Fruit fly (Drosophila melanogaster) whole organism, embryonic: Measurements from ENCODE around the gene CG43389.

Experiments used
- CG10147 ChIP-seq: fragments of 200-800 bp; sonication (Bioruptor generic); optimal IDR thresholded peaks from 2 replicates; lab custom pipeline; 2019; ENCODE audit warnings: missing biosample characterization, mild to moderate bottlenecking, missing genetic modification characterization, moderate library complexity
- CG10321 ChIP-seq: fragments of 200-800 bp; sonication (Bioruptor generic); IDR thresholded peaks from 2 replicates; pipeline ENCODE4 v1.3.6; 2022; ENCODE audit warnings: missing biosample characterization, missing genetic modification characterization
- CG10565 ChIP-seq: fragments of 200-800 bp; sonication (Bioruptor generic); optimal IDR thresholded peaks from 3 replicates; lab custom pipeline; 2016; ENCODE audit warnings: missing biosample characterization, mild to moderate bottlenecking, missing genetic modification characterization
- CG11695 ChIP-seq: fragments of 200-800 bp; sonication (Bioruptor generic); IDR thresholded peaks from 3 replicates; pipeline ENCODE4 v1.3.6; 2022; ENCODE audit warnings: missing biosample characterization, missing genetic modification characterization
- CG12155 ChIP-seq: fragments of 200-800 bp; sonication (Bioruptor generic); optimal IDR thresholded peaks from 3 replicates; lab custom pipeline; 2016; ENCODE audit warnings: missing biosample characterization, missing genetic modification characterization
- CG12299 ChIP-seq: fragments of 200-800 bp; sonication (Bioruptor generic); optimal IDR thresholded peaks from 2 replicates; lab custom pipeline; 2018; ENCODE audit warnings: missing biosample characterization, mild to moderate bottlenecking, missing genetic modification characterization
- CG13287 ChIP-seq: fragments of 200-800 bp; sonication (Bioruptor generic); IDR thresholded peaks from 2 replicates; pipeline ENCODE4 v1.3.6; 2022; ENCODE audit warnings: missing biosample characterization, missing genetic modification characterization; ENCODE audit not compliant: partially characterized antibody
- CG14860 ChIP-seq: fragments of 200-800 bp; sonication (Bioruptor generic); IDR thresholded peaks from 3 replicates; pipeline ENCODE4 v1.3.6; 2022; ENCODE audit warnings: missing biosample characterization, missing genetic modification characterization; ENCODE audit not compliant: partially characterized antibody
- CG1602 ChIP-seq: fragments of 200-800 bp; sonication (Bioruptor generic); optimal IDR thresholded peaks from 3 replicates; lab custom pipeline; 2016; ENCODE audit warnings: missing biosample characterization, missing genetic modification characterization
- CG16815 ChIP-seq: fragments of 200-800 bp; sonication (Bioruptor generic); optimal IDR thresholded peaks from 3 replicates; lab custom pipeline; 2017; ENCODE audit warnings: missing biosample characterization, mild to moderate bottlenecking, missing genetic modification characterization
- CG2129 ChIP-seq: fragments of 200-800 bp; sonication (Bioruptor generic); IDR thresholded peaks from 2 replicates; pipeline ENCODE4 v1.3.6; 2022; ENCODE audit warnings: missing biosample characterization, missing genetic modification characterization; ENCODE audit not compliant: partially characterized antibody
- CG2199 ChIP-seq: fragments of 200-800 bp; sonication (Bioruptor generic); IDR thresholded peaks from 3 replicates; pipeline ENCODE4 v1.3.6; 2022; ENCODE audit warnings: missing biosample characterization, missing genetic modification characterization
- CG3065 ChIP-seq: fragments of 200-800 bp; sonication (Bioruptor generic); optimal IDR thresholded peaks from 2 replicates; lab custom pipeline; 2016; ENCODE audit warnings: missing biosample characterization, missing genetic modification characterization
- CG31441 ChIP-seq: fragments of 200-800 bp; sonication (Bioruptor generic); IDR thresholded peaks from 2 replicates; pipeline ENCODE4 v1.3.6; 2022; ENCODE audit warnings: missing biosample characterization, missing genetic modification characterization
- CG34224 ChIP-seq: fragments of 200-800 bp; sonication (Bioruptor generic); IDR thresholded peaks from 3 replicates; pipeline ENCODE4 v1.3.6; 2022; ENCODE audit warnings: missing biosample characterization, missing genetic modification characterization; ENCODE audit not compliant: partially characterized antibody
- CG4854 ChIP-seq: fragments of 200-800 bp; sonication (Bioruptor generic); optimal IDR thresholded peaks from 2 replicates; lab custom pipeline; 2016; ENCODE audit warnings: missing biosample characterization, missing genetic modification characterization, inconsistent platforms
- CG6854 ChIP-seq: fragments of 200-800 bp; sonication (Bioruptor generic); optimal IDR thresholded peaks from 3 replicates; lab custom pipeline; 2017; ENCODE audit warnings: missing biosample characterization, mild to moderate bottlenecking, missing genetic modification characterization
- CG7987 ChIP-seq: fragments of 200-800 bp; sonication (Bioruptor generic); optimal IDR thresholded peaks from 2 replicates; lab custom pipeline; 2018; ENCODE audit warnings: missing biosample characterization, mild to moderate bottlenecking, missing genetic modification characterization, moderate library complexity
- Dll ChIP-seq: fragments of 200-800 bp; sonication (Bioruptor generic); IDR thresholded peaks from 4 replicates; pipeline ENCODE4 v1.3.6; 2022; ENCODE audit warnings: missing biosample characterization, missing genetic modification characterization; ENCODE audit not compliant: partially characterized antibody
- Fer2 ChIP-seq: fragments of 200-800 bp; sonication (Bioruptor generic); optimal IDR thresholded peaks from 2 replicates; lab custom pipeline; 2018; ENCODE audit warnings: missing biosample characterization, mild to moderate bottlenecking, missing genetic modification characterization, moderate library complexity
- MESR4 ChIP-seq: fragments of 200-800 bp; sonication (Bioruptor generic); optimal IDR thresholded peaks from 2 replicates; lab custom pipeline; 2018; ENCODE audit warnings: missing biosample characterization, mild to moderate bottlenecking, missing genetic modification characterization, moderate library complexity
- Mes4 ChIP-seq: fragments of 200-800 bp; sonication (Bioruptor generic); optimal IDR thresholded peaks from 2 replicates; lab custom pipeline; 2016; ENCODE audit warnings: missing biosample characterization, missing genetic modification characterization
- Myb ChIP-seq: fragments of 200-800 bp; sonication (Bioruptor generic); optimal IDR thresholded peaks from 2 replicates; lab custom pipeline; 2016; ENCODE audit warnings: missing biosample characterization, missing genetic modification characterization
- NC2β ChIP-seq: fragments of 200-800 bp; sonication (Bioruptor generic); optimal IDR thresholded peaks from 2 replicates; lab custom pipeline; 2016; ENCODE audit warnings: missing biosample characterization, missing genetic modification characterization
- Opbp ChIP-seq: fragments of 200-800 bp; sonication (Bioruptor generic); IDR thresholded peaks from 3 replicates; pipeline ENCODE4 v1.3.6; 2022; ENCODE audit warnings: missing biosample characterization, missing genetic modification characterization; ENCODE audit not compliant: partially characterized antibody
- Scr ChIP-seq: fragments of 200-800 bp; sonication (Bioruptor generic); IDR thresholded peaks from 2 replicates; pipeline ENCODE4 v1.3.6; 2022; ENCODE audit warnings: missing biosample characterization, missing genetic modification characterization; ENCODE audit not compliant: partially characterized antibody
- YL-1 ChIP-seq: fragments of 200-800 bp; sonication (Bioruptor generic); optimal IDR thresholded peaks from 3 replicates; lab custom pipeline; 2017; ENCODE audit warnings: missing biosample characterization, mild to moderate bottlenecking, missing genetic modification characterization
- amos ChIP-seq: fragments of 200-800 bp; sonication (Bioruptor generic); IDR thresholded peaks from 2 replicates; pipeline ENCODE4 v1.3.6; 2022; ENCODE audit warnings: missing biosample characterization, missing genetic modification characterization; ENCODE audit not compliant: partially characterized antibody
- cg ChIP-seq: fragments of 200-800 bp; sonication (Bioruptor generic); optimal IDR thresholded peaks from 3 replicates; lab custom pipeline; 2019; ENCODE audit warnings: missing biosample characterization, mild to moderate bottlenecking, missing genetic modification characterization, moderate library complexity
- chif ChIP-seq, 2 experiments: fragments of 200-800 bp; sonication (Bioruptor generic); optimal IDR thresholded peaks; 3 replicates each; lab custom pipeline; 2016; ENCODE audit warnings: missing biosample characterization in 2 of 2, missing genetic modification characterization in 2 of 2
- chinmo ChIP-seq: fragments of 200-800 bp; sonication (Bioruptor generic); IDR thresholded peaks from 4 replicates; pipeline ENCODE4 v1.3.6; 2022; ENCODE audit warnings: missing biosample characterization, missing genetic modification characterization; ENCODE audit not compliant: partially characterized antibody
- dm ChIP-seq: fragments of 200-800 bp; sonication (Bioruptor generic); optimal IDR thresholded peaks from 3 replicates; lab custom pipeline; 2016; ENCODE audit warnings: missing biosample characterization, missing genetic modification characterization
- grn ChIP-seq: fragments of 200-800 bp; sonication (Bioruptor generic); optimal IDR thresholded peaks from 3 replicates; lab custom pipeline; 2017; ENCODE audit warnings: missing biosample characterization, missing genetic modification characterization
- lab ChIP-seq: fragments of 200-800 bp; sonication (Bioruptor generic); optimal IDR thresholded peaks from 3 replicates; lab custom pipeline; 2017; ENCODE audit warnings: missing biosample characterization, missing genetic modification characterization, mild to moderate bottlenecking, moderate library complexity, missing genetic modification reagents
- lmd ChIP-seq: fragments of 200-800 bp; sonication (Bioruptor generic); IDR thresholded peaks from 2 replicates; pipeline ENCODE4 v1.3.6; 2022; ENCODE audit warnings: missing biosample characterization, missing genetic modification characterization
- maf-S ChIP-seq: fragments of 200-800 bp; sonication (Bioruptor generic); optimal IDR thresholded peaks from 2 replicates; lab custom pipeline; 2016; ENCODE audit warnings: missing biosample characterization, missing genetic modification characterization
- onecut ChIP-seq: fragments of 200-800 bp; sonication (Bioruptor generic); IDR thresholded peaks from 2 replicates; pipeline ENCODE4 v1.3.6; 2022; ENCODE audit warnings: missing biosample characterization, missing genetic modification characterization
- pita ChIP-seq: fragments of 200-800 bp; sonication (Bioruptor generic); optimal IDR thresholded peaks from 2 replicates; lab custom pipeline; 2017; ENCODE audit warnings: missing biosample characterization, mild to moderate bottlenecking, missing genetic modification characterization
- prd ChIP-seq, 3 experiments: fragments of >200 bp in 2 of 3; fragments of 200-800 bp in 1 of 3; sonication (Bioruptor generic) in 1 of 3; optimal IDR thresholded peaks in 2 of 3; IDR thresholded peaks in 1 of 3; 2 replicates in 2 of 3; 3 replicates in 1 of 3; pipeline versions ENCODE4 v1.3.6 to Lab custom; 2017 to 2022; ENCODE audit warnings: missing biosample characterization in 1 of 3, missing genetic modification characterization in 1 of 3
- pros ChIP-seq: fragments of 200-800 bp; sonication (Bioruptor generic); optimal IDR thresholded peaks from 3 replicates; lab custom pipeline; 2019; ENCODE audit warnings: missing biosample characterization, mild to moderate bottlenecking, missing genetic modification characterization, moderate library complexity
- repo ChIP-seq: fragments of 200-800 bp; sonication (Bioruptor generic); optimal IDR thresholded peaks from 2 replicates; lab custom pipeline; 2016; ENCODE audit warnings: missing biosample characterization, missing genetic modification characterization
- ssp ChIP-seq: fragments of 200-800 bp; sonication (Bioruptor generic); IDR thresholded peaks from 2 replicates; pipeline ENCODE4 v1.3.6; 2022; ENCODE audit warnings: missing biosample characterization, missing genetic modification characterization
- tna ChIP-seq: fragments of 200-800 bp; sonication (Bioruptor generic); IDR thresholded peaks from 2 replicates; pipeline ENCODE4 v1.3.6; 2022; ENCODE audit warnings: missing biosample characterization, missing genetic modification characterization; ENCODE audit not compliant: partially characterized antibody
- ttk ChIP-seq: fragments of 200-800 bp; sonication (Bioruptor generic); IDR thresholded peaks from 2 replicates; pipeline ENCODE4 v2.1.2; 2022; ENCODE audit warnings: missing biosample characterization, missing genetic modification characterization
- vvl ChIP-seq: fragments of 200-800 bp; sonication (Bioruptor generic); IDR thresholded peaks from 2 replicates; pipeline ENCODE4 v1.3.6; 2022; ENCODE audit warnings: missing biosample characterization, missing genetic modification characterization
- zen ChIP-seq: fragments of 200-800 bp; sonication (Bioruptor generic); optimal IDR thresholded peaks from 3 replicates; lab custom pipeline; 2018; ENCODE audit warnings: missing biosample characterization, mild to moderate bottlenecking, missing genetic modification characterization, moderate library complexity
- zf30C ChIP-seq: fragments of 200-800 bp; sonication (Bioruptor generic); optimal IDR thresholded peaks from 3 replicates; lab custom pipeline; 2018; ENCODE audit warnings: missing biosample characterization, mild to moderate bottlenecking, missing genetic modification characterization

The CG43389 gene

DNA sequence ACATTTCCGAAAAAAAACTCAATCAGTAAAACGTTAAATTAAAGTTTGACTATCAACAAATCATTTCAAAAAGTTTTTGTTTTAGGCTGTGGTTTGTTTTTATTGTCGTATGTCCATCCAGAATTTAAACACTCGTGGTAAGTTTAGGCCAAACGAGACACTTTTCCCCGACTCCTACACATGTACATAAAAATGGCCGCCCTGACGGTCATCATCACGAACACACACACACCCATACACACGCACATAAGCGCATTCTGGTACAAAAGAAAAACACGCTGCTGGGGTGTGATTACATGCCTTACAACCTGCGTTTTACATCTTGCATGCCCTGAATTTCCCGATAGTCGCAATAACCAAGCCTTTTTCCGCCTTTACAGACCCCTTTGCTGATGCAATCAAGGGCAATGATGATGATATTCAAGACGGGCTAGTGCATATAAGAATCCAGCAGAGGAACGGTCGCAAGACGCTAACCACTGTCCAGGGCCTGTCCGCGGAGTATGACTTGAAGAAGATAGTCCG lies 24.4 kb upstream of the CG43389 start (continued):
- no peak for TF ChIP-seq ssp (GFP tag; lab: Robert Waterston, UW)
- no peak for TF ChIP-seq CG10147 (GFP tag; lab: Kevin White, UChicago)
- TF ChIP-seq maf-S, result no peak
- TF ChIP-seq onecut (GFP tag; lab: Robert Waterston, UW), result no peak
- no peak for TF ChIP-seq zf30C (GFP tag; lab: Kevin White, UChicago)
- TF ChIP-seq Fer2 (tag; lab: Kevin White, UChicago), result no peak
- TF ChIP-seq dm, result peak; percentile 43
- TF ChIP-seq tna (GFP tag; lab: Robert Waterston, UW), result no peak
- TF ChIP-seq CG13287 (GFP tag; lab: Robert Waterston, UW), result peak; percentile 11; the same call in 1 of the 2 replicates
- TF ChIP-seq YL-1 (GFP tag; lab: Kevin White, UChicago), result peak; percentile 65
- no peak for TF ChIP-seq CG10321 (GFP tag; lab: Robert Waterston, UW)
- TF ChIP-seq prd (optimal IDR thresholded peaks at IDR 0.05; lab: Kevin White, UChicago), result no peak
- TF ChIP-seq prd (GFP tag; IDR thresholded peaks at IDR 0.05; lab: Robert Waterston, UW), result no peak
- no peak for TF ChIP-seq Mes4 (GFP tag; lab: Kevin White, UChicago)
- TF ChIP-seq CG2199 (GFP tag; lab: Robert Waterston, UW), result peak; percentile 93
- peak; percentile 16 for TF ChIP-seq pros (GFP tag; lab: Kevin White, UChicago)
- TF ChIP-seq CG10565 (GFP tag; lab: Kevin White, UChicago), result no peak
- no peak for TF ChIP-seq pita (GFP tag; lab: Kevin White, UChicago)
- TF ChIP-seq CG7987 (GFP tag; lab: Kevin White, UChicago), result peak; percentile 89
- 0 out of 2 replicates have a peak, but pooled peaks have one; percentile 7 for TF ChIP-seq CG2129 (GFP tag; lab: Robert Waterston, UW)
- TF ChIP-seq CG4854, result no peak
- TF ChIP-seq amos (GFP tag; lab: Robert Waterston, UW), result no peak
- TF ChIP-seq CG6854 (GFP tag; lab: Kevin White, UChicago), result no peak
- TF ChIP-seq lab (GFP tag; lab: Kevin White, UChicago), result no peak
- TF ChIP-seq chinmo (GFP tag; lab: Robert Waterston, UW), result 0 out of 4 replicates have a peak, but pooled peaks have one; percentile 7
- TF ChIP-seq CG1602 (GFP tag; lab: Kevin White, UChicago), result no peak
- no peak for TF ChIP-seq lmd (GFP tag; lab: Robert Waterston, UW)
- no peak for TF ChIP-seq vvl (GFP tag; lab: Robert Waterston, UW)
- TF ChIP-seq MESR4 (GFP tag; lab: Kevin White, UChicago), result peak; percentile 99
- TF ChIP-seq CG12299 (tag; lab: Kevin White, UChicago), result no peak
- TF ChIP-seq NC2β (GFP tag; lab: Kevin White, UChicago), result no peak
- TF ChIP-seq CG14860, result no peak
- TF ChIP-seq repo (GFP tag; lab: Kevin White, UChicago), result no peak
- TF ChIP-seq chif (GFP tag; optimal IDR thresholded peaks at IDR 0.05; lab: Kevin White, UChicago), result no peak
- no peak for TF ChIP-seq Myb (GFP tag; lab: Kevin White, UChicago)
- TF ChIP-seq CG12155 (GFP tag; lab: Kevin White, UChicago), result no peak
- peak; percentile 93 for TF ChIP-seq cg (GFP tag; lab: Kevin White, UChicago)
- no peak for TF ChIP-seq CG31441 (GFP tag; lab: Robert Waterston, UW)
- no peak for TF ChIP-seq CG16815 (GFP tag; lab: Kevin White, UChicago)
- TF ChIP-seq ttk, result no peak
- peak; percentile 2; the same call in 1 of the 2 replicates for TF ChIP-seq Scr
- no peak for TF ChIP-seq zen
- TF ChIP-seq grn (GFP tag; lab: Kevin White, UChicago), result no peak
- no peak for TF ChIP-seq Opbp
- no peak for TF ChIP-seq CG3065 (GFP tag; lab: Kevin White, UChicago)
- TF ChIP-seq Dll (GFP tag; lab: Robert Waterston, UW), result peak; percentile 59; the same call in 1 of the 4 replicates
- no peak for TF ChIP-seq CG11695 (GFP tag; lab: Robert Waterston, UW)
- 0 out of 3 replicates have a peak, but pooled peaks have one; percentile 41 for TF ChIP-seq CG34224 (GFP tag; lab: Robert Waterston, UW)
